Worm (Caenorhabditis elegans) whole organism, L4/young adult: Measurements from ENCODE around the gene dnj-20.

Source experiments
- W03F9.2 ChIP-seq: fragments of 150-350 bp; optimal IDR thresholded peaks from 2 replicates; lab custom pipeline; 2014; ENCODE audit warnings: missing biosample characterization, missing genetic modification characterization
- dao-5 ChIP-seq: sonication (generic microtip); optimal IDR thresholded peaks from 2 replicates; lab custom pipeline; 2016; ENCODE audit warnings: missing genotype, missing genetic modification characterization, moderate library complexity, missing compliant biosample characterization
- him-1 ChIP-seq: sonication (generic microtip); optimal IDR thresholded peaks from 2 replicates; lab custom pipeline; 2016; ENCODE audit warnings: missing genotype, missing genetic modification reagents, missing genetic modification characterization, missing compliant biosample characterization

DNA sequence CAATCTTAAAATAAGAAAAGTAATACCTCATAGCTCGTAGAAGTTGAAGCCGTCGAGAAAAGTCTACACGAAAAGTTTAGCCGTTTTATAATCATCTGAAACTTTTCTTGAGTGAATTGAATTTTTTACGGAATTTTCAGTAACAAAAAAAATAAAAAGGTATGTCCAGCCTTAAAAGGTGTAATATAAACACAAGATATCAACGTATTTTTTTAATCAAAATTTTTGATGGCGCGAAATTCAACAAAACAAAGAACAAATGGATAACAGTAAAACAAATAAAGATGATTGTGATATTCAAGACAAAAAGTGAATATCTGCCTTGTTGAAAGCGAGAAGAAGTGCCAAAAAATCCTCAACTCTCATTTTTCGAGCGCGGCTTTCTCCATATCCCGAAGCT, 34.3 kb downstream of the dnj-20 start, which contains the start of gene eral-1:
- TF ChIP-seq him-1 (tag; lab: Kevin White, UChicago): no peak
- no peak for TF ChIP-seq W03F9.2
- no peak for TF ChIP-seq dao-5
